Fruit fly (Drosophila melanogaster) whole organism, embryonic: Measurements from ENCODE around the gene CG10576.

Experiments used
- Abd-B ChIP-seq: fragments of 200-800 bp; sonication (Bioruptor generic); optimal IDR thresholded peaks from 2 replicates; lab custom pipeline; 2018; ENCODE audit warnings: missing biosample characterization, mild to moderate bottlenecking, missing genetic modification characterization, moderate library complexity
- Asciz ChIP-seq: fragments of 200-800 bp; sonication (Bioruptor generic); optimal IDR thresholded peaks from 2 replicates; lab custom pipeline; 2017; ENCODE audit warnings: missing biosample characterization, mild to moderate bottlenecking, missing genetic modification characterization, missing genetic modification reagents
- Atf6 ChIP-seq: fragments of 200-800 bp; sonication (Bioruptor generic); IDR thresholded peaks from 2 replicates; pipeline ENCODE4 v1.3.6; 2022; ENCODE audit warnings: missing biosample characterization, missing genetic modification characterization
- BEAF-32 ChIP-seq: fragments of 200-800 bp; sonication (Bioruptor generic); optimal IDR thresholded peaks from 3 replicates; lab custom pipeline; 2017; ENCODE audit warnings: missing biosample characterization, missing genetic modification characterization, mild to moderate bottlenecking, moderate library complexity, missing genetic modification reagents
- CG1024 ChIP-seq: fragments of 200-800 bp; sonication (Bioruptor generic); IDR thresholded peaks from 2 replicates; pipeline ENCODE4 v1.3.6; 2022; ENCODE audit warnings: missing biosample characterization, missing genetic modification characterization
- CG10462 ChIP-seq: fragments of 200-800 bp; sonication (Bioruptor generic); optimal IDR thresholded peaks from 2 replicates; lab custom pipeline; 2016; ENCODE audit warnings: missing biosample characterization, missing genetic modification characterization
- CG10543 ChIP-seq: fragments of 200-800 bp; sonication (Bioruptor generic); optimal IDR thresholded peaks from 3 replicates; lab custom pipeline; 2017; ENCODE audit warnings: missing biosample characterization, mild to moderate bottlenecking, missing genetic modification characterization, moderate library complexity
- CG11560 ChIP-seq: fragments of 200-800 bp; sonication (Bioruptor generic); IDR thresholded peaks from 3 replicates; pipeline ENCODE4 v1.3.6; 2022; ENCODE audit warnings: missing biosample characterization, missing genetic modification characterization
- CG11696 ChIP-seq: fragments of 200-800 bp; sonication (Bioruptor generic); IDR thresholded peaks from 2 replicates; pipeline ENCODE4 v1.3.6; 2022; ENCODE audit warnings: missing biosample characterization, missing genetic modification characterization
- CG15073 ChIP-seq: fragments of 200-800 bp; sonication (Bioruptor generic); optimal IDR thresholded peaks from 2 replicates; lab custom pipeline; 2016; ENCODE audit warnings: missing biosample characterization, missing genetic modification characterization
- CG17361 ChIP-seq: fragments of 200-800 bp; sonication (Bioruptor generic); IDR thresholded peaks from 3 replicates; pipeline ENCODE4 v1.3.6; 2022; ENCODE audit warnings: missing biosample characterization, missing genetic modification characterization
- CG17568 ChIP-seq: fragments of 200-800 bp; sonication (Bioruptor generic); optimal IDR thresholded peaks from 2 replicates; lab custom pipeline; 2018; ENCODE audit warnings: missing biosample characterization, mild to moderate bottlenecking, missing genetic modification characterization, moderate library complexity
- CG17612 ChIP-seq: fragments of 200-800 bp; sonication (Bioruptor generic); IDR thresholded peaks from 2 replicates; pipeline ENCODE4 v1.3.6; 2022; ENCODE audit warnings: missing biosample characterization, missing genetic modification characterization
- CG17912 ChIP-seq: fragments of 200-800 bp; sonication (Bioruptor generic); optimal IDR thresholded peaks from 2 replicates; lab custom pipeline; 2018; ENCODE audit warnings: missing biosample characterization, mild to moderate bottlenecking, missing genetic modification characterization
- CG3407 ChIP-seq: fragments of 200-800 bp; sonication (Bioruptor generic); optimal IDR thresholded peaks from 2 replicates; lab custom pipeline; 2018; ENCODE audit warnings: missing biosample characterization, mild to moderate bottlenecking, missing genetic modification characterization
- CG4404 ChIP-seq: fragments of 200-800 bp; sonication (Bioruptor generic); IDR thresholded peaks from 2 replicates; pipeline ENCODE4 v1.3.6; 2022; ENCODE audit warnings: missing biosample characterization, missing genetic modification characterization
- CG4707 ChIP-seq: fragments of 200-800 bp; sonication (Bioruptor generic); optimal IDR thresholded peaks from 2 replicates; lab custom pipeline; 2018; ENCODE audit warnings: missing biosample characterization, mild to moderate bottlenecking, missing genetic modification characterization, moderate library complexity
- CG6791 ChIP-seq: fragments of 200-800 bp; sonication (Bioruptor generic); IDR thresholded peaks from 3 replicates; pipeline ENCODE4 v1.3.6; 2022; ENCODE audit warnings: missing biosample characterization, missing genetic modification characterization; ENCODE audit not compliant: partially characterized antibody
- CG9609 ChIP-seq: fragments of 200-800 bp; sonication (Bioruptor generic); optimal IDR thresholded peaks from 3 replicates; lab custom pipeline; 2016; ENCODE audit warnings: missing biosample characterization, missing genetic modification characterization
- E2f2 ChIP-seq: fragments of 200-800 bp; sonication (Bioruptor generic); IDR thresholded peaks from 2 replicates; pipeline ENCODE4 v1.3.6; 2022; ENCODE audit warnings: missing biosample characterization, missing genetic modification characterization
- Ets65A ChIP-seq: fragments of 200-800 bp; sonication (Bioruptor generic); peaks from one replicate; lab custom pipeline; 2016; ENCODE audit warnings: missing biosample characterization, missing genetic modification characterization
- Hand ChIP-seq: fragments of 200-800 bp; sonication (Bioruptor generic); optimal IDR thresholded peaks from 2 replicates; lab custom pipeline; 2017; ENCODE audit warnings: mild to moderate bottlenecking, missing biosample characterization, missing genetic modification reagents, missing genetic modification characterization
- Hr39 ChIP-seq: fragments of >200 bp; optimal IDR thresholded peaks from 2 replicates; lab custom pipeline; 2017
- Neu2 ChIP-seq: fragments of 200-800 bp; sonication (Bioruptor generic); optimal IDR thresholded peaks from 3 replicates; lab custom pipeline; 2016; ENCODE audit warnings: missing biosample characterization, missing genetic modification characterization, borderline replicate concordance
- Oli ChIP-seq: fragments of 200-800 bp; sonication (Bioruptor generic); optimal IDR thresholded peaks from 2 replicates; lab custom pipeline; 2018; ENCODE audit warnings: missing biosample characterization, mild to moderate bottlenecking, missing genetic modification characterization, moderate library complexity
- Opbp ChIP-seq: fragments of 200-800 bp; sonication (Bioruptor generic); IDR thresholded peaks from 3 replicates; pipeline ENCODE4 v1.3.6; 2022; ENCODE audit warnings: missing biosample characterization, missing genetic modification characterization; ENCODE audit not compliant: partially characterized antibody
- Rx ChIP-seq: fragments of 200-800 bp; sonication (Bioruptor generic); IDR thresholded peaks from 2 replicates; pipeline ENCODE4 v1.3.6; 2022; ENCODE audit warnings: missing biosample characterization, missing genetic modification characterization
- Scr ChIP-seq: fragments of 200-800 bp; sonication (Bioruptor generic); IDR thresholded peaks from 2 replicates; pipeline ENCODE4 v1.3.6; 2022; ENCODE audit warnings: missing biosample characterization, missing genetic modification characterization; ENCODE audit not compliant: partially characterized antibody
- Six4 ChIP-seq: fragments of 200-800 bp; sonication (Bioruptor generic); optimal IDR thresholded peaks from 2 replicates; lab custom pipeline; 2016; ENCODE audit warnings: missing biosample characterization, missing genetic modification characterization
- Xbp1 ChIP-seq: fragments of 200-800 bp; sonication (Bioruptor generic); optimal IDR thresholded peaks from 3 replicates; lab custom pipeline; 2016; ENCODE audit warnings: missing biosample characterization, mild to moderate bottlenecking, missing genetic modification characterization
- al ChIP-seq: fragments of 200-800 bp; sonication (Bioruptor generic); IDR thresholded peaks from 2 replicates; pipeline ENCODE4 v1.3.6; 2022; ENCODE audit warnings: missing biosample characterization, missing genetic modification characterization
- cas ChIP-seq: fragments of 200-800 bp; sonication (Bioruptor generic); IDR thresholded peaks from 2 replicates; pipeline ENCODE4 v1.3.6; 2022; ENCODE audit warnings: missing biosample characterization, missing genetic modification characterization
- cato ChIP-seq: fragments of 200-800 bp; sonication (Bioruptor generic); optimal IDR thresholded peaks from 2 replicates; lab custom pipeline; 2016; ENCODE audit warnings: missing biosample characterization, missing genetic modification characterization, borderline replicate concordance
- caup ChIP-seq: fragments of 200-800 bp; sonication (Bioruptor generic); optimal IDR thresholded peaks from 3 replicates; lab custom pipeline; 2017; ENCODE audit warnings: missing biosample characterization, mild to moderate bottlenecking, missing genetic modification characterization, moderate library complexity; ENCODE audit not compliant: severe bottlenecking
- croc ChIP-seq: fragments of 200-800 bp; sonication (Bioruptor generic); conservative IDR thresholded peaks from 3 replicates; pipeline ENCODE4 v1.3.6; 2022; ENCODE audit warnings: missing biosample characterization, missing genetic modification characterization
- dm ChIP-seq: fragments of 200-800 bp; sonication (Bioruptor generic); optimal IDR thresholded peaks from 3 replicates; lab custom pipeline; 2016; ENCODE audit warnings: missing biosample characterization, missing genetic modification characterization
- esg ChIP-seq: fragments of 200-800 bp; sonication (Bioruptor generic); conservative IDR thresholded peaks from 2 replicates; pipeline ENCODE4 v1.3.6; 2022; ENCODE audit warnings: missing biosample characterization, missing genetic modification characterization
- exex ChIP-seq: fragments of 200-800 bp; sonication (Bioruptor generic); optimal IDR thresholded peaks from 4 replicates; lab custom pipeline; 2018; ENCODE audit warnings: missing biosample characterization, mild to moderate bottlenecking, missing genetic modification characterization, moderate library complexity
- ftz-f1 ChIP-seq: fragments of 200-800 bp; sonication (Bioruptor generic); optimal IDR thresholded peaks from 2 replicates; lab custom pipeline; 2016; ENCODE audit warnings: missing biosample characterization, missing genetic modification characterization
- fu2 ChIP-seq: fragments of 200-800 bp; sonication (Bioruptor generic); optimal IDR thresholded peaks from 2 replicates; lab custom pipeline; 2016; ENCODE audit warnings: missing biosample characterization, missing genetic modification characterization
- grn ChIP-seq: fragments of 200-800 bp; sonication (Bioruptor generic); optimal IDR thresholded peaks from 3 replicates; lab custom pipeline; 2017; ENCODE audit warnings: missing biosample characterization, missing genetic modification characterization
- hb ChIP-seq: fragments of 200-800 bp; sonication (Bioruptor generic); IDR thresholded peaks from 3 replicates; pipeline ENCODE4 v1.3.6; 2022; ENCODE audit warnings: missing biosample characterization, missing genetic modification characterization; ENCODE audit not compliant: partially characterized antibody
- hkb ChIP-seq, 2 experiments: fragments of 200-800 bp in 1 of 2; fragments of >200 bp in 1 of 2; sonication (Bioruptor generic) in 1 of 2; IDR thresholded peaks in 1 of 2; optimal IDR thresholded peaks in 1 of 2; 2 replicates each; pipeline versions ENCODE4 v1.3.6 to Lab custom; 2017 to 2022; ENCODE audit warnings: missing biosample characterization in 1 of 2, missing genetic modification characterization in 1 of 2
- lilli ChIP-seq: fragments of 200-800 bp; sonication (Bioruptor generic); optimal IDR thresholded peaks from 3 replicates; lab custom pipeline; 2016; ENCODE audit warnings: missing biosample characterization, missing genetic modification characterization
- maf-S ChIP-seq: fragments of 200-800 bp; sonication (Bioruptor generic); optimal IDR thresholded peaks from 2 replicates; lab custom pipeline; 2016; ENCODE audit warnings: missing biosample characterization, missing genetic modification characterization
- pita ChIP-seq: fragments of 200-800 bp; sonication (Bioruptor generic); optimal IDR thresholded peaks from 2 replicates; lab custom pipeline; 2017; ENCODE audit warnings: missing biosample characterization, mild to moderate bottlenecking, missing genetic modification characterization
- rib ChIP-seq: fragments of 200-800 bp; sonication (Bioruptor generic); IDR thresholded peaks from 2 replicates; pipeline ENCODE4 v1.3.6; 2022; ENCODE audit warnings: missing biosample characterization, missing genetic modification characterization
- z ChIP-seq: fragments of 200-800 bp; sonication (Bioruptor generic); IDR thresholded peaks from 3 replicates; pipeline ENCODE4 v1.3.6; 2022; ENCODE audit warnings: missing biosample characterization, missing genetic modification characterization
- zfh2 ChIP-seq: fragments of 200-800 bp; sonication (Bioruptor generic); optimal IDR thresholded peaks from 2 replicates; lab custom pipeline; 2016; ENCODE audit warnings: missing biosample characterization, missing genetic modification characterization

Gene CG10576

dm6 chr3L:5770817-5771425 lies 5.4 kb upstream of the CG10576 start (continued):
- TF ChIP-seq ftz-f1 (GFP tag; lab: Kevin White, UChicago): peak; percentile 16
- TF ChIP-seq Abd-B (GFP tag; lab: Kevin White, UChicago): peak; percentile 35
- TF ChIP-seq rib (GFP tag; lab: Robert Waterston, UW): no peak
- TF ChIP-seq croc: peak; percentile 48
- TF ChIP-seq CG10462 (GFP tag; lab: Kevin White, UChicago): peak; percentile 79
- peak; percentile 79 for TF ChIP-seq CG9609 (GFP tag; lab: Kevin White, UChicago)
- peak; percentile 48; the same call in 2 of the 3 replicates for TF ChIP-seq Opbp (GFP tag; lab: Robert Waterston, UW)
- TF ChIP-seq Ets65A: peak; percentile 96
- TF ChIP-seq CG11696 (GFP tag; lab: Robert Waterston, UW): no peak
- peak; percentile 41; the same call in 1 of the 2 replicates for TF ChIP-seq E2f2
- no peak for TF ChIP-seq pita (GFP tag; lab: Kevin White, UChicago)
- peak; percentile 79 for TF ChIP-seq CG6791 (GFP tag; lab: Robert Waterston, UW)
- TF ChIP-seq Neu2: no peak
- 0 out of 2 replicates have a peak, but pooled peaks have one; percentile 19 for TF ChIP-seq CG1024 (GFP tag; lab: Robert Waterston, UW)
- TF ChIP-seq CG15073 (GFP tag; lab: Kevin White, UChicago): peak; percentile 35
- TF ChIP-seq al (GFP tag; lab: Robert Waterston, UW): peak; percentile 53; the same call in 1 of the 2 replicates
- TF ChIP-seq z (GFP tag; lab: Robert Waterston, UW): no peak
- peak; percentile 88 for TF ChIP-seq caup
- peak; percentile 95 for TF ChIP-seq grn
- TF ChIP-seq Asciz (GFP tag; lab: Kevin White, UChicago): no peak
- peak; percentile 27; the same call in 1 of the 2 replicates for TF ChIP-seq CG4404 (GFP tag; lab: Robert Waterston, UW)
- peak; percentile 81 for TF ChIP-seq esg (GFP tag; lab: Robert Waterston, UW)
- peak; percentile 31; the same call in 1 of the 2 replicates for TF ChIP-seq cas (GFP tag; lab: Robert Waterston, UW)
- peak; percentile 48; the same call in 1 of the 3 replicates for TF ChIP-seq CG11560 (tag; lab: Robert Waterston, UW)
- TF ChIP-seq CG17361: peak; percentile 88
- TF ChIP-seq CG3407 (GFP tag; lab: Kevin White, UChicago): peak; percentile 78
- TF ChIP-seq Six4 (GFP tag; lab: Kevin White, UChicago): peak; percentile 72
- peak; percentile 20 for TF ChIP-seq BEAF-32 (GFP tag; lab: Kevin White, UChicago)
- no peak for TF ChIP-seq Hr39
- TF ChIP-seq hkb (optimal IDR thresholded peaks at IDR 0.05; lab: Kevin White, UChicago): no peak
- peak; percentile 75 for TF ChIP-seq hkb (GFP tag; IDR thresholded peaks at IDR 0.05; lab: Robert Waterston, UW)
- peak; percentile 75 for TF ChIP-seq cato
- TF ChIP-seq CG10543 (GFP tag; lab: Kevin White, UChicago): peak; percentile 94
- TF ChIP-seq maf-S (GFP tag; lab: Kevin White, UChicago): peak; percentile 83
- no peak for TF ChIP-seq hb
- TF ChIP-seq Oli (tag; lab: Kevin White, UChicago): peak; percentile 87
- peak; percentile 82 for TF ChIP-seq Atf6 (GFP tag; lab: Robert Waterston, UW)
- no peak for TF ChIP-seq exex (tag; lab: Kevin White, UChicago)
- TF ChIP-seq Scr (GFP tag; lab: Robert Waterston, UW): no peak
- peak; percentile 90 for TF ChIP-seq lilli (GFP tag; lab: Kevin White, UChicago)
- TF ChIP-seq CG4707 (GFP tag; lab: Kevin White, UChicago): peak; percentile 49
- TF ChIP-seq Rx (GFP tag; lab: Robert Waterston, UW): peak; percentile 47
- TF ChIP-seq Hand (GFP tag; lab: Kevin White, UChicago): peak; percentile 83
- peak; percentile 58 for TF ChIP-seq CG17612 (GFP tag; lab: Robert Waterston, UW)
- peak; percentile 91 for TF ChIP-seq zfh2 (GFP tag; lab: Kevin White, UChicago)
- no peak for TF ChIP-seq CG17568
- peak; percentile 80 for TF ChIP-seq Xbp1 (GFP tag; lab: Kevin White, UChicago)
- TF ChIP-seq dm (GFP tag; lab: Kevin White, UChicago): peak; percentile 64
- peak; percentile 55 for TF ChIP-seq CG17912 (GFP tag; lab: Kevin White, UChicago)
- TF ChIP-seq fu2 (GFP tag; lab: Kevin White, UChicago): peak; percentile 86
